Worm (Caenorhabditis elegans): ENCODE results near the gene rps-24.

ce11 chrIV:409935-410334 is 24.2 kb downstream of the rps-24 start, which contains the start of gene kgb-1:
- TF ChIP-seq W03F9.2 (tag; optimal IDR thresholded peaks at IDR 0.05) (no peak), dao-5 (tag; optimal IDR thresholded peaks at IDR 0.05) (no peak)

All from whole organism, L4/young adult.